Fruit fly (Drosophila melanogaster) whole organism, prepupa: Measurements from ENCODE around the gene CG43355.

Source experiments
- CG31627 ChIP-seq: fragments of 200-800 bp; sonication (Bioruptor generic); optimal IDR thresholded peaks from 3 replicates; lab custom pipeline; 2016; ENCODE audit warnings: missing biosample characterization, missing genetic modification characterization
- CG3919 ChIP-seq: fragments of 200-800 bp; sonication (Bioruptor generic); optimal IDR thresholded peaks from 3 replicates; lab custom pipeline; 2016; ENCODE audit warnings: missing biosample characterization, missing genetic modification characterization
- CG6808 ChIP-seq: fragments of 200-800 bp; sonication (Bioruptor generic); optimal IDR thresholded peaks from 3 replicates; lab custom pipeline; 2017; ENCODE audit warnings: missing biosample characterization, missing genetic modification characterization, mild to moderate bottlenecking, moderate library complexity, missing genetic modification reagents
- CG8119 ChIP-seq: fragments of 200-800 bp; sonication (Bioruptor generic); IDR thresholded peaks from 3 replicates; pipeline ENCODE4 v1.3.6; 2022; ENCODE audit warnings: missing biosample characterization, missing genetic modification characterization
- CG8632 ChIP-seq: fragments of 200-800 bp; sonication (Bioruptor generic); optimal IDR thresholded peaks from 3 replicates; lab custom pipeline; 2016; ENCODE audit warnings: missing biosample characterization, missing genetic modification characterization
- Ets96B ChIP-seq: fragments of 200-800 bp; optimal IDR thresholded peaks from 2 replicates; lab custom pipeline; 2019; ENCODE audit warnings: missing biosample characterization, mild to moderate bottlenecking, missing genetic modification characterization, moderate library complexity
- Gug ChIP-seq: fragments of 200-800 bp; sonication (Bioruptor generic); IDR thresholded peaks from 2 replicates; pipeline ENCODE4 v1.3.6; 2022; ENCODE audit warnings: missing biosample characterization, missing genetic modification characterization
- salr ChIP-seq, 2 experiments: fragments of 200-800 bp; sonication (Bioruptor generic); optimal IDR thresholded peaks; 3 replicates each; lab custom pipeline; 2016 to 2018; ENCODE audit warnings: missing biosample characterization in 2 of 2, missing genetic modification characterization in 2 of 2, mild to moderate bottlenecking in 1 of 2
- ss ChIP-seq, 2 experiments: fragments of 200-800 bp; sonication (Bioruptor generic); optimal IDR thresholded peaks; 2 replicates in 1 of 2; 3 replicates in 1 of 2; lab custom pipeline; 2017 to 2018; ENCODE audit warnings: mild to moderate bottlenecking in 2 of 2, missing biosample characterization in 2 of 2, missing genetic modification characterization in 2 of 2, moderate library complexity in 1 of 2
- vri ChIP-seq: fragments of 200-800 bp; sonication (Bioruptor generic); optimal IDR thresholded peaks from 3 replicates; lab custom pipeline; 2016; ENCODE audit warnings: missing biosample characterization, mild to moderate bottlenecking, missing genetic modification characterization

DNA sequence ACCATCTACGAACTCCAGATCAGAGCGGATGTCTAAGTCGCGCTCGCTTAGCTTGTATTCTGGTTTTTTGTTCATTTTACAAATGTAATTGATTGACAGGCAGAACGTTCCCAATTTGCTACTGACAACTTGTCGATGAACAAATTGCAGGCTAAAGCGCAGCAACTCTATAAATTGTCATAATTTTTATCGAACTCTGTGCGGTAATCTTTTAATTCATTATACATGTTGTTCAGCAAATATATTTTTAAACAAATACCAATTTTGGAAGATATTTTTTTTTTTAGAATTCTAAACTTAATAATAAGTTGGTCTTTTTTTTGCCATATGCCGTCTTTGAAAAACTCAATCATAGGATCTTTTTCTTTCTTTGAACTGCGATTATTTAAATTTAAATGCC is 36.7 kb downstream of the CG43355 start, which contains the start of gene CG14930:
- no peak for TF ChIP-seq Ets96B (tag; lab: Kevin White, UChicago)
- TF ChIP-seq CG31627: no peak
- TF ChIP-seq CG3919 (GFP tag; lab: Kevin White, UChicago): no peak
- TF ChIP-seq ss (GFP tag; optimal IDR thresholded peaks at IDR 0.05; lab: Kevin White, UChicago): no peak
- TF ChIP-seq CG6808 (GFP tag; lab: Kevin White, UChicago): no peak
- TF ChIP-seq vri (GFP tag; lab: Kevin White, UChicago): no peak
- TF ChIP-seq CG8632 (GFP tag; lab: Kevin White, UChicago): no peak
- TF ChIP-seq Gug (GFP tag; lab: Robert Waterston, UW): no peak
- TF ChIP-seq CG8119: no peak
- TF ChIP-seq salr (GFP tag; optimal IDR thresholded peaks at IDR 0.05; lab: Kevin White, UChicago): no peak
